Worm (Caenorhabditis elegans) whole organism, early embryonic: ENCODE data around the gene srh-246.

ENCODE experiments used
- B0310.2 ChIP-seq: sonication (generic microtip); optimal IDR thresholded peaks from 2 replicates; lab custom pipeline; 2016; ENCODE audit warnings: mild to moderate bottlenecking, missing genetic modification characterization, missing compliant biosample characterization
- F13C5.2 ChIP-seq: sonication (generic microtip); optimal IDR thresholded peaks from 2 replicates; lab custom pipeline; 2017; ENCODE audit warnings: mild to moderate bottlenecking, missing genetic modification characterization, inconsistent platforms, missing compliant biosample characterization
- aly-1 ChIP-seq: sonication (generic microtip); optimal IDR thresholded peaks from 2 replicates; lab custom pipeline; 2016; ENCODE audit warnings: missing genetic modification characterization, missing compliant biosample characterization
- ama-1 ChIP-seq: fragments of 150-350 bp; optimal IDR thresholded peaks from 2 replicates; lab custom pipeline; 2014
- ceh-13 ChIP-seq: fragments of 200-800 bp; sonication (Bioruptor generic); optimal IDR thresholded peaks from 2 replicates; lab custom pipeline; 2018; ENCODE audit warnings: mild to moderate bottlenecking, missing genetic modification characterization, missing compliant biosample characterization
- ceh-36 ChIP-seq: sonication (generic microtip); optimal IDR thresholded peaks from 2 replicates; lab custom pipeline; 2016; ENCODE audit warnings: missing genetic modification characterization, inconsistent platforms, missing compliant biosample characterization
- ets-7 ChIP-seq: sonication (generic microtip); optimal IDR thresholded peaks from 2 replicates; lab custom pipeline; 2016; ENCODE audit warnings: missing genotype, missing genetic modification characterization, missing compliant biosample characterization
- flt-1 ChIP-seq: fragments of 200-800 bp; sonication (Bioruptor generic); IDR thresholded peaks from 2 replicates; pipeline ENCODE4 v1.3.6; 2022; ENCODE audit warnings: missing genetic modification characterization, missing compliant biosample characterization
- hmbx-1 ChIP-seq: sonication (generic microtip); optimal IDR thresholded peaks from 2 replicates; lab custom pipeline; 2016; ENCODE audit warnings: mild to moderate bottlenecking, missing genetic modification characterization, missing compliant biosample characterization
- hmg-4 ChIP-seq: fragments of 200-800 bp; sonication (Bioruptor generic); optimal IDR thresholded peaks from 2 replicates; lab custom pipeline; 2018; ENCODE audit warnings: mild to moderate bottlenecking, missing genetic modification characterization, missing compliant biosample characterization
- hnd-1 ChIP-seq: sonication (generic microtip); optimal IDR thresholded peaks from 2 replicates; lab custom pipeline; 2016; ENCODE audit warnings: missing genetic modification characterization, missing compliant biosample characterization
- pes-1 ChIP-seq: fragments of 200-800 bp; sonication (Bioruptor generic); IDR thresholded peaks from 2 replicates; pipeline ENCODE4 v1.3.6; 2022; ENCODE audit warnings: missing genetic modification reagents, missing genetic modification characterization, missing compliant biosample characterization
- scrt-1 ChIP-seq: fragments of 200-800 bp; sonication (Bioruptor generic); IDR thresholded peaks from 2 replicates; pipeline ENCODE4 v1.3.6; 2022; ENCODE audit warnings: missing genetic modification characterization, missing compliant biosample characterization
- sea-1 ChIP-seq: fragments of 200-800 bp; sonication (Bioruptor generic); conservative IDR thresholded peaks from 2 replicates; pipeline ENCODE4 v1.3.6; 2022; ENCODE audit warnings: missing genetic modification characterization, missing compliant biosample characterization
- tbx-11 ChIP-seq: fragments of 200-800 bp; sonication (Bioruptor generic); IDR thresholded peaks from 2 replicates; pipeline ENCODE4 v1.3.6; 2022; ENCODE audit warnings: missing genetic modification characterization, missing compliant biosample characterization
- tbx-37 ChIP-seq: fragments of 200-800 bp; sonication (Bioruptor generic); conservative IDR thresholded peaks from 2 replicates; pipeline ENCODE4 v1.3.6; 2022; ENCODE audit warnings: missing genetic modification reagents, missing genetic modification characterization, missing compliant biosample characterization
- tra-4 ChIP-seq: sonication (generic microtip); optimal IDR thresholded peaks from 2 replicates; lab custom pipeline; 2017; ENCODE audit warnings: missing genetic modification characterization, missing compliant biosample characterization

The srh-246 gene

DNA sequence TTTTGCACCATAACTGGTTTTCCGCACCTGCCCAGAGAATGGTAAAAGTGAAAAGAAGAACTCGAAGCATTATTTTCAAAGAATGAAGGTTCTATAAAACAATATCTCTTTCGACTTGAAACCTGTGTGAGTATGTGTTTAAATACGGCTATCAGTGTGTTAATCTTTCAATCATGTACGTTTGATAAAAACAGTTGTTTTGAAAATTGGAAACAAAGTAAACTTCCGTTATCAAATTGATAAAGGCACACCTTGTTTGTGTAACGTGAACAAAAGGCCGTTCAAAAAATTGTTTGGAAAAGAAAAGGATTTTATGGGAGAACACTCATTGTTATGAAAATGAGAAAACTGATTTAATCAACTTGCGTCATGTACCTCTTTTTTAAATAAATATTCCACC is 31.3 kb downstream of the srh-246 start, which contains the start of gene F48G7.7:
Gene F48G7.7, minus strand, starts transcription at position 101 of the 400 bp plus-strand sequence.
- TF ChIP-seq tra-4 (tag; lab: Kevin White, UChicago): no peak

DNA sequence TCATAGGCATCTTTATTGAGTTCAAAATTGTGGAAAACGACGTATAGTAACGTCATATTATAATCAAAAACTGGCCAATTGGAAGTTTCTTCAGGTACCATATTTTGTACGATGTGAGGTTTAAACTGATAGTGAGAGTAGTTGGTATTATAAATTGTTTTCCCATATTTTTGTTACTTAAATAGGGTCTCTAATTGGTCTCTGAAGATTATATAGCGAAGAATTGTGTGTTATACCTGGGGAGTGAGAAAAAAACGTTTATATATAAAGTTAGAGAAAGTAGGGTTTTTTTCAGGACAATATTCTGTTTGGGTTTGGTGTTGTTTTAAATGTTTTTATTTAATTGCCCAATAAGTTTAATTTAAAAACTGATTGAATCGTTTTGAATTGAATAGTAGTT is 32.7 kb downstream of the srh-246 start, which contains the start of gene srt-17:
Gene srt-17, minus strand, starts transcription at position 101 of the 400 bp plus-strand sequence.
- TF ChIP-seq flt-1 (GFP tag; lab: Robert Waterston, UW): no peak
- TF ChIP-seq ama-1 (lab: Kevin White, UChicago): no peak
- no peak for TF ChIP-seq hnd-1 (tag; lab: Kevin White, UChicago)
- TF ChIP-seq ets-7 (tag; lab: Kevin White, UChicago): no peak
- TF ChIP-seq tra-4 (tag; lab: Kevin White, UChicago): no peak
- no peak for TF ChIP-seq ceh-36
- no peak for TF ChIP-seq ceh-13 (GFP tag; lab: Kevin White, UChicago)
- no peak for TF ChIP-seq hmbx-1
- TF ChIP-seq B0310.2 (tag; lab: Kevin White, UChicago): no peak
- TF ChIP-seq scrt-1 (GFP tag; lab: Robert Waterston, UW): no peak
- no peak for TF ChIP-seq aly-1 (tag; lab: Kevin White, UChicago)
- TF ChIP-seq tbx-11 (GFP tag; lab: Robert Waterston, UW): no peak
- no peak for TF ChIP-seq tbx-37
- no peak for TF ChIP-seq F13C5.2 (tag; lab: Kevin White, UChicago)
- no peak for TF ChIP-seq hmg-4
- no peak for TF ChIP-seq pes-1 (GFP tag; lab: Robert Waterston, UW)
- no peak for TF ChIP-seq sea-1

DNA sequence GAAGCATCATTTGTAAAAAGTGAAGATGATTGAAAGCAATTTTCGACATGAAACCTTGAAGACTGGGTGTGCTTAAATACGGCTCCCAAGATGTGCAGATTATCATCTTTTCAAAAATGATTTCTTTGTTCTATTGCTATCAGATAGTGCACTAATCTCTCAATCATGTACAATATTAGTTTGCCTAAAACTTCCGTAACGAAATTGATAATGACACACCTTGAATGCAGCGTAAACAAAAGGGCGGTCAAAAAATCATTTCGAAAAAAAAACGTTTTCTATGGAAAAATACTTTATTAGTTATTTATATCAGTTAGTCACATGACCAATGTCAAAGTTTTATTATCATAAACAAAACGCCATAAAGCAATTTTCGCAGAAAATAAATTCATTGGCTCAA is 34.7 kb downstream of the srh-246 start, which contains the start of gene F48G7.5:
Gene F48G7.5, minus strand, starts transcription at position 34 of the 400 bp plus-strand sequence.
- TF ChIP-seq hmg-4: no peak
- no peak for TF ChIP-seq hnd-1 (tag; lab: Kevin White, UChicago)
- TF ChIP-seq hmbx-1: no peak
- TF ChIP-seq scrt-1 (GFP tag; lab: Robert Waterston, UW): no peak
- no peak for TF ChIP-seq tbx-37
- TF ChIP-seq F13C5.2 (tag; lab: Kevin White, UChicago): no peak
- TF ChIP-seq ceh-13 (GFP tag; lab: Kevin White, UChicago): no peak
- TF ChIP-seq sea-1: no peak
- no peak for TF ChIP-seq ets-7 (tag; lab: Kevin White, UChicago)

DNA sequence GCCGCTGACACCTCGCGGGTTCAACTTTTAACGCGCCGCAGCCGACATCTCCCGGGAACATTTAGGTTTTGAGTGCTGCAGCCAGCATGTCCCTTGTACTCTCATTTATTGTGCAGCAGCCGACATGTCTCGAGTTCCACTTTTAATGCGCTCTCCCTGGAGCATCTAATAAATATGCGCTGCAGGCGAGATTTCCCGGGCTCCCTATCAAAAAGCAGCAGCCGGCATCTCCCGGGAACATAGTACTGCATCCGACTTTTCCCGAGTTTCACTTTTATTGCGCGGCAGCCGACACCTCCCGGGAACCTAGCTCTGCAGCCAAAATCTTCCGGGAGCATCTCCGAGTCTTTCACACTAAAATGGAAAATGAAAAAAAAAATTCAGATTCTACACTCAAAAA is 36.6 kb downstream of the srh-246 start:
- no peak for TF ChIP-seq B0310.2 (tag; lab: Kevin White, UChicago)
- no peak for TF ChIP-seq F13C5.2 (tag; lab: Kevin White, UChicago)
- TF ChIP-seq pes-1 (GFP tag; lab: Robert Waterston, UW): no peak
- TF ChIP-seq tra-4 (tag; lab: Kevin White, UChicago): no peak
- no peak for TF ChIP-seq sea-1
- TF ChIP-seq aly-1 (tag; lab: Kevin White, UChicago): no peak
- TF ChIP-seq tbx-37: no peak
- no peak for TF ChIP-seq ets-7 (tag; lab: Kevin White, UChicago)
- TF ChIP-seq scrt-1 (GFP tag; lab: Robert Waterston, UW): no peak
- no peak for TF ChIP-seq hnd-1 (tag; lab: Kevin White, UChicago)
- TF ChIP-seq flt-1 (GFP tag; lab: Robert Waterston, UW): no peak
- TF ChIP-seq hmg-4: no peak

DNA sequence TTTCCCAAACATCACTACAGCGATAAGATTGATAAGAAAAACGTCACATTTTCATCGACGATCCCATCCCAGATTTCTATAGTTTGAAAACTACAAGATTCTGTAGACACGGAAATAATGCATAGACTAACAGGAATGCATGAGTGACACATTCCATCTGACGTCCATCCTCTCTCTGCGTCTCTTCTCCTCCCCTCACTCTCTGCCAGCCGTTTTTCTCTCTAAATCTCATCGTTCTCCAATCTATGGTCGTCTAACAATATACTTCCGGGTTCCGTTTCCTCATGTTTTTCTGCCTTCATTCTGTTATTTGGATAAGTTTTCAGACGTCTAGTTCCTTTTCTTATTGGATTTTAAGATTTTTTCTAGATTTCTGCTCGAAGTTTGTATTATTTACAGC is 38.5 kb downstream of the srh-246 start, which contains the start of gene F48G7.4:
Gene F48G7.4, plus strand, starts transcription at position 400 of the 400 bp plus-strand sequence.
- TF ChIP-seq tra-4 (tag; lab: Kevin White, UChicago) (no peak), aly-1 (tag; lab: Kevin White, UChicago) (no peak), flt-1 (GFP tag; lab: Robert Waterston, UW) (no peak), ama-1 (lab: Kevin White, UChicago) (no peak), ets-7 (tag; lab: Kevin White, UChicago) (no peak), F13C5.2 (tag; lab: Kevin White, UChicago) (no peak), ceh-36 (no peak), B0310.2 (tag; lab: Kevin White, UChicago) (no peak), sea-1 (no peak), hnd-1 (tag; lab: Kevin White, UChicago) (no peak)

DNA sequence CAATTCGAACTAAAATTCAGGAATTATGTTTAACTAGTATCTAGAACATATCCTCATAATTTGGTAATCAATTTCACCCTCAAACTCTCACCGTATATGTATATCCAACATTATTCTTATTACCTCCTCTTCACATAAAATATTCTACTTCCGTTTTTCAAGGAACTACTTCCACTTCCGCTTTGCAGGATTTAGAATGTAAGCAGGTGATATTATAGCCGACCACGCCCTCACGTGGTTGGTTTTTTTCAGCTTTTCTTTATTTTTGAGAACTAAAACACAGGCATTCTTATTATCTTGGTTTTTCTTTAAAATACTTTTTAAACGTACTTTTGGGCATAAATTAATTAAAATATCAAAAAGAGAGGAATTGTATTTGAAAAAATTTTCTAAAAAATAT is 39.7 kb downstream of the srh-246 start:
- TF ChIP-seq hnd-1 (tag; lab: Kevin White, UChicago): no peak
- no peak for TF ChIP-seq ama-1 (lab: Kevin White, UChicago)
- TF ChIP-seq sea-1: no peak

DNA sequence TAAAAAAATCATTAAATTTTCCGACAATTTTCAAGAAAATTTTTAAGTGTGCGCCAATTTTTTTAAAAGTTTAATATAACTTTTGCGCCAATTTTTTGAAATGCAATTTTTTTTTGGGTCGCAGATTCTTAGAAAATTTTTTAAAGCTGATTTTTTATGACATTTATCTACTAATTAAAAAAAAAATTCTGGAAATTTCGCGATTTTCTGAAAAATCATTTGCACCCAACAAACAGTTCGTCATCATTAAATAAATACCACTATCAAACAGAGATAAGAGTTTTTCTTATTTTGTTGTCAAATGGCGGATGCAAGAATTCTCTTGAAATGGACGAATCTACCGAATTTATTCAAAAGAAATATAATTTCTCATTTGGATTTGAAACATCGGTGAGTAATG is 42.3 kb downstream of the srh-246 start, which contains the start of gene F48G7.13:
Gene F48G7.13, plus strand, starts transcription at position 301 of the 400 bp plus-strand sequence.
- TF ChIP-seq scrt-1 (GFP tag; lab: Robert Waterston, UW) (no peak), tbx-37 (no peak), F13C5.2 (tag; lab: Kevin White, UChicago) (no peak), tra-4 (tag; lab: Kevin White, UChicago) (no peak), pes-1 (GFP tag; lab: Robert Waterston, UW) (no peak), sea-1 (no peak), hmbx-1 (no peak), ceh-13 (GFP tag; lab: Kevin White, UChicago) (no peak), tbx-11 (GFP tag; lab: Robert Waterston, UW) (no peak), hnd-1 (tag; lab: Kevin White, UChicago) (no peak), hmg-4 (no peak), ceh-36 (no peak), ama-1 (lab: Kevin White, UChicago) (no peak), ets-7 (tag; lab: Kevin White, UChicago) (no peak), B0310.2 (tag; lab: Kevin White, UChicago) (no peak), flt-1 (GFP tag; lab: Robert Waterston, UW) (no peak)

DNA sequence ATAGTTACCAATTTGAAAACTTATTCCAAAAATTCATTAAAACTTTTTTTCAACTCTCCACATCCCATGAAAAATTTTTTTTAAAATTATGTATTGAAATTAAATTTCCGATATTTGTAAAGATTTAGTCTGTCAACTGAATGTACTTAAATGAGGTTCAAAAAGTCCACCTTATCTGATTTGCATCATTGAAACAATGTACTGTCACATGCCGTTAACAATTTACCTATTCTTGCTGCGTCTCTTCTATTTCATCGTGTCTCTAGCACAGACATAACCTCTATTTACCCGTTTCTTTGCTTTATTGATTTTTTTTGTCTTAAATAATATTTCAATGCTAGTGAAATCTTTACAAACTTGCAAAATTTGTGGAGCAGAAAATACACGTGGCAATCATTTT is 47.4 kb downstream of the srh-246 start, which contains the start of gene nhr-90:
Gene nhr-90, plus strand, starts transcription at position 296 of the 400 bp plus-strand sequence.
- TF ChIP-seq pes-1 (GFP tag; lab: Robert Waterston, UW) (no peak), tbx-37 (no peak), hmbx-1 (no peak), ama-1 (lab: Kevin White, UChicago) (no peak), F13C5.2 (tag; lab: Kevin White, UChicago) (no peak), tra-4 (tag; lab: Kevin White, UChicago) (no peak), hnd-1 (tag; lab: Kevin White, UChicago) (no peak), scrt-1 (GFP tag; lab: Robert Waterston, UW) (no peak), tbx-11 (GFP tag; lab: Robert Waterston, UW) (no peak), flt-1 (GFP tag; lab: Robert Waterston, UW) (no peak), ceh-36 (no peak), ceh-13 (GFP tag; lab: Kevin White, UChicago) (no peak), B0310.2 (tag; lab: Kevin White, UChicago) (no peak), hmg-4 (no peak), aly-1 (tag; lab: Kevin White, UChicago) (no peak), ets-7 (tag; lab: Kevin White, UChicago) (no peak), sea-1 (no peak)
